Worm (Caenorhabditis elegans): ENCODE data around the gene F36H5.4.
A peak's percentile ranks its signal among the peaks of the same experiment; 100 is the strongest.

F36H5.4 gene

ce11 chrII:1728253-1728652, 33.4 kb upstream of the F36H5.4 start, which contains the start of gene btb-9:
Gene btb-9 (plus strand): TSS chrII:1728506.
- TF ChIP-seq crh-2 (tag; optimal IDR thresholded peaks at IDR 0.05) (peak; percentile 41), alr-1 (tag; optimal IDR thresholded peaks at IDR 0.05) (no peak), ceh-82 (tag; optimal IDR thresholded peaks at IDR 0.05) (no peak), fos-1 (tag; optimal IDR thresholded peaks at IDR 0.05) (peak; percentile 87)

- TF ChIP-seq R02D3.7 (tag; optimal IDR thresholded peaks at IDR 0.05) (no peak), elt-3 (tag; optimal IDR thresholded peaks at IDR 0.05) (no peak), ama-1 (optimal IDR thresholded peaks at IDR 0.05) (no peak), ZK546.5 (tag; optimal IDR thresholded peaks at IDR 0.05) (no peak), gmeb-1 (tag; optimal IDR thresholded peaks at IDR 0.05) (no peak), ztf-4 (tag; optimal IDR thresholded peaks at IDR 0.05) (no peak), nhr-77 (tag; optimal IDR thresholded peaks at IDR 0.05) (no peak), alr-1 (tag; optimal IDR thresholded peaks at IDR 0.05) (no peak), unc-55 (GFP tag; optimal IDR thresholded peaks at IDR 0.05) (no peak), nhr-25 (tag; optimal IDR thresholded peaks at IDR 0.05) (no peak), nhr-6 (tag; optimal IDR thresholded peaks at IDR 0.05) (no peak), lin-13 (GFP tag; optimal IDR thresholded peaks at IDR 0.05) (no peak), peb-1 (tag; optimal IDR thresholded peaks at IDR 0.05) (no peak), sem-4 (tag; optimal IDR thresholded peaks at IDR 0.05) (no peak), lin-39 (tag; optimal IDR thresholded peaks at IDR 0.05) (no peak), zag-1 (tag; optimal IDR thresholded peaks at IDR 0.05) (no peak), aly-2 (tag; optimal IDR thresholded peaks at IDR 0.05) (no peak)
These were observed 31.6 kb upstream of the F36H5.4 start, which contains the start of gene ceh-81 for ce11 chrII:1730103-1730502. Gene ceh-81 (plus strand): TSS chrII:1730403.

ce11 chrII:1731932-1732331, 29.7 kb upstream of the F36H5.4 start, which contains the start of gene ceh-82:
Gene ceh-82 (plus strand): TSS chrII:1732232.
- TF ChIP-seq nhr-10 (tag; optimal IDR thresholded peaks at IDR 0.05) (no peak), ztf-1 (GFP tag; conservative IDR thresholded peaks at IDR 0.05) (no peak), nhr-25 (tag; optimal IDR thresholded peaks at IDR 0.05) (no peak), nhr-237 (tag; optimal IDR thresholded peaks at IDR 0.05) (no peak), mbf-1 (tag; optimal IDR thresholded peaks at IDR 0.05) (no peak), snpc-4 (tag; optimal IDR thresholded peaks at IDR 0.05) (no peak), ztf-4 (tag; optimal IDR thresholded peaks at IDR 0.05) (no peak), ceh-16 (tag; optimal IDR thresholded peaks at IDR 0.05) (no peak), aly-2 (tag; optimal IDR thresholded peaks at IDR 0.05) (no peak), lin-39 (tag; optimal IDR thresholded peaks at IDR 0.05) (no peak), ama-1 (optimal IDR thresholded peaks at IDR 0.05) (no peak), peb-1 (tag; optimal IDR thresholded peaks at IDR 0.05) (no peak), lin-13 (GFP tag; optimal IDR thresholded peaks at IDR 0.05) (no peak), nhr-11 (tag; optimal IDR thresholded peaks at IDR 0.05) (no peak), sem-4 (tag; optimal IDR thresholded peaks at IDR 0.05) (no peak), nhr-77 (tag; optimal IDR thresholded peaks at IDR 0.05) (no peak), unc-55 (GFP tag; optimal IDR thresholded peaks at IDR 0.05) (no peak)

DNA sequence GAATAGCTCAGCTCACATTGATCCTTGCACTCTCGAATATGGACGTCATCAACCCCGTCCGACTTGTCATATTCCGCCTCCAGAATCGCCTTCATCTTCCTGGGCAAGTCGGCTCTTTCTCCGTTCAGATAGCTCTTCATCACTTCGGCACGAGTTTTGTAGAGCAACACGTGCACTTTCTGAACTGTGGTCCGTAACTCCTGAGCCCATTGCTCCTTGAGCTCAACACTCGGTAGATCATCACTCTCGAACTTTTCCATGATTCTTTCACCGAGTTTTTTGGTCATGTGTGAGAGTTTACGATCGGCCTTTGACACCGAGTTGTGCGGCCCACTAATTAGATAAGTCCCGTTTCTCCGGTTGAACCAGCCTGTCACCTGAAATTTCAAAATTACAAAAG, 26.5 kb upstream of the F36H5.4 start:
- no peak for TF ChIP-seq lsy-2 (tag; optimal IDR thresholded peaks at IDR 0.05)

DNA sequence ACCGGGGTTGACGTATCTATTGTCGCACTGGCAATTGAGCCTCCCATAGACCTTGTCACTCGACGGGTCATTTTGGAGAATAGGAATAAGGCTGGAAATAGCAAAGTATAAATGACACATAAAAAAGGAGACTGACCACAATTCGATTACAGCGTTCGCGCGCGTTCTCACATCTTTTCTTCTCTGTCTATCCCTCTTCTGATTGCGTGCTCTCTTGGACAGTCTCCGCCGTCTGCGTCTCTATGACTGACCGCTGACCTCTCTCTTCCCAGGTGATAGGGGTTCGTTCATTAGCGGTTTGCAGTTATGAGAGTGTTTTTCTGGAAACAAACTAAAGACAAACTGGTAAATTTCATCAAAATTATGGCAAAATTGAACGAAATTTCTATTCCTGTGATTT, 25.3 kb upstream of the F36H5.4 start, which contains the start of gene ceh-83:
Gene ceh-83 (minus strand): TSS at position 181 of the 400 bp plus-strand sequence.
- TF ChIP-seq lin-11 (tag; optimal IDR thresholded peaks at IDR 0.05) (no peak), fos-1 (tag; optimal IDR thresholded peaks at IDR 0.05) (peak; percentile 49)

- no peak for TF ChIP-seq R02D3.7 (tag; optimal IDR thresholded peaks at IDR 0.05)
- no peak for TF ChIP-seq nhr-23 (tag; optimal IDR thresholded peaks at IDR 0.05)
- TF ChIP-seq mbf-1 (tag; optimal IDR thresholded peaks at IDR 0.05): no peak
- TF ChIP-seq blmp-1 (tag; optimal IDR thresholded peaks at IDR 0.05; ENCODE audit: insufficient read depth): no peak
- TF ChIP-seq skn-1 (tag; optimal IDR thresholded peaks at IDR 0.05): no peak
- no peak for TF ChIP-seq egl-27 (tag; optimal IDR thresholded peaks at IDR 0.05)
- no peak for TF ChIP-seq unc-62 (GFP tag; optimal IDR thresholded peaks at IDR 0.05)
- TF ChIP-seq ZK546.5 (tag; optimal IDR thresholded peaks at IDR 0.05): no peak
- no peak for TF ChIP-seq unc-39 (tag; optimal IDR thresholded peaks at IDR 0.05)
- no peak for TF ChIP-seq nhr-77 (tag; optimal IDR thresholded peaks at IDR 0.05)
- no peak for TF ChIP-seq zag-1 (tag; optimal IDR thresholded peaks at IDR 0.05)
- no peak for TF ChIP-seq ama-1 (optimal IDR thresholded peaks at IDR 0.05)
- TF ChIP-seq F13H6.1 (tag; optimal IDR thresholded peaks at IDR 0.05): no peak
- no peak for TF ChIP-seq unc-55 (GFP tag; optimal IDR thresholded peaks at IDR 0.05)
- TF ChIP-seq Y55F3AM.14 (GFP tag; optimal IDR thresholded peaks at IDR 0.05): no peak
- TF ChIP-seq nhr-21 (tag; optimal IDR thresholded peaks at IDR 0.05): no peak
- no peak for TF ChIP-seq sma-3 (GFP tag; optimal IDR thresholded peaks at IDR 0.05)
- no peak for TF ChIP-seq crh-2 (tag; optimal IDR thresholded peaks at IDR 0.05)
- TF ChIP-seq ceh-16 (tag; optimal IDR thresholded peaks at IDR 0.05): no peak
These were observed 22.8 kb upstream of the F36H5.4 start, which contains the start of the genes irld-9 and irld-33 for ce11 chrII:1738844-1739243. Gene irld-9 (minus strand): TSS chrII:1738944. Gene irld-33 (plus strand): TSS chrII:1739052.

Measured in whole organism, L2 larva.